Fruit fly (Drosophila melanogaster): Measurements from ENCODE around the gene CG13116.

The CG13116 gene

DNA sequence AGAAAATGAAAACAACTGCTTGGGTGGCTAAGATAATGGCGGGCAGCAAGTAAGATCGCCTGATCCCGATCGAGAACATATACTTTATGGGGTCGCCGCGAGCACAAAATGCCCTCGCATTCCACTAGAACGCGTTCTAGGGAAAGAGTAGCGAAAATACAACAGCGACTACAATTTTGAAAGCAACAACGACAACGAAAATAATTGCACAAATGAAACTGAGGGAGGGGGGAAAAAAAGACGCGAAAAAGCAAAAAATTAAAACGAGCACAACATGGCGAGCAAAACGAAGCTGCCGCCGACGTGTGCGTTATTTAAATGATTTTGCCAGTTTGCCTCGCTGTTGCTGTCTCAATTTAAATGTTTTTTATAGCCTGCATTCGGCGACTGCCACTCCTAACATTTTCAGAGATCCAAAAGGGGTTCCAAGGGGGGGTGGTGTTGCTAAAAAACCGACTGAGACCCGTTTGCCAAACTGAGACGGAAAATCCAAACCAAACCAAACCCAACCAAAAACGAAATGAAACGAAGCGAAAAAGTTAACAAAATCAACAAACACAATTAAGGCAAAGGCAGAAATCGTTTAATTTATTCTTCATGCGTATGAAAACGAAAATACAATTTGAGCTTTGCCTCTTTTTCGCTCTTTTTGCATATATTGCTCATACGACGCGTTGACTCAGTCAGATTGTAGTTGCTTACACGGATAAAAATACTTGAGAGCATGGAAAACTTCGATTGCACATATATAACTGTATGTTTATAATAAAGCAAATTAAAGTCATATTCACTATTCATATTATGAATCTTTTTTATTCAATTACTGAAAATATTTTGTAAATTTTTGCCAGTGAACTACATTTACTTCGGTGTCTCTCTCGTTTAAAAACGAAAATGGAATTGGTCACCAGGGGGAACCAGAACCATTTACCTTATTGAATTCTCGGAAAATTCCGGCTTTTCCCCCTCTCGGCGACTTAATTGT is 37.1 kb upstream of the CG13116 start (continued):
- no peak for TF ChIP-seq gsb-n (tag; optimal IDR thresholded peaks at IDR 0.05)
- TF ChIP-seq CG17912 (GFP tag; optimal IDR thresholded peaks at IDR 0.05) = no peak

DNA sequence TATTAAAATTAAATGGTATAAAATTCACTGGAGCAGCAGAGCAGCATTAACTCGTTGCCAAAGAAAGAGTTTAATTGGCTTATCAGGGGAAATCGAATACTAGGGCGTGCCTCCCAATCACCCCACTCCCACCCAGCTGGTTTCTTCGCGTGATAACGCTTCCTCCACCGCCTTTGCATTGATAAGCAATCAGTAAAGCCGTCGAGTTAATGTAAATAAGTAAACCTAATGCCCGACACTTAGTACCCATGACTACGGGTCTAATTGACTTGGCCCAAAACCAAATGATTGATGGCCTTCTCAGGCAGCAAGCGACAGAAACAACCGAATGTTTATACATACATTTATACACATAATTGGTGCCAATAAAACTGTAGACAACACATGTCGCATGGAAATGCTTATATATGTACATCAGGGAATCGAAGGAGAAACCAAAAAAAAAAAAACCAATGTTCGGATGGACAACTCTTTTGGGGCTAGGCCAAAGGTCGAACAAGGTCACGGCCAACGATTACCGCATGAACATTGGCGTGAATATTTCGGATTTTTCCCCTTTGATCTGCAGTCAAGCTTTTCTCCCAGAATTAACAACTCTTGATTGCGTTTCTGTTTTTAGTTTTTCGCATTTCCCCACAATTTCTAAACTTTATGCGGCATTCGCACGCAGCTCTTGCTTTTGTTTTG is 35.7 kb upstream of the CG13116 start:
- TF ChIP-seq amos (GFP tag; IDR thresholded peaks at IDR 0.05; ENCODE audit: partially characterized antibody) = no peak
- TF ChIP-seq Taf1 (GFP tag; IDR thresholded peaks at IDR 0.05) = no peak
- TF ChIP-seq tx (GFP tag; optimal IDR thresholded peaks at IDR 0.05) = no peak
- no peak for TF ChIP-seq sr (GFP tag; IDR thresholded peaks at IDR 0.05)
- no peak for TF ChIP-seq CG17912 (GFP tag; optimal IDR thresholded peaks at IDR 0.05)
- peak; percentile 21 for TF ChIP-seq Fer1 (GFP tag; optimal IDR thresholded peaks at IDR 0.05)
- TF ChIP-seq CG32767 (GFP tag; IDR thresholded peaks at IDR 0.05) = no peak
- peak; percentile 12 for TF ChIP-seq Asciz (GFP tag; optimal IDR thresholded peaks at IDR 0.05)
- TF ChIP-seq CG11560 (tag; IDR thresholded peaks at IDR 0.05) = no peak
- TF ChIP-seq CG34422 (GFP tag; IDR thresholded peaks at IDR 0.05) = no peak
- no peak for TF ChIP-seq zf30C (GFP tag; optimal IDR thresholded peaks at IDR 0.05)
- TF ChIP-seq Vsx1 (GFP tag; optimal IDR thresholded peaks at IDR 0.05) = peak; percentile 50
- peak; percentile 27 for TF ChIP-seq CG2678 (tag; optimal IDR thresholded peaks at IDR 0.05)
- TF ChIP-seq Awh (GFP tag; IDR thresholded peaks at IDR 0.05) = no peak
- no peak for TF ChIP-seq Nf-YB (GFP tag; optimal IDR thresholded peaks at IDR 0.05)
- no peak for TF ChIP-seq z (GFP tag; IDR thresholded peaks at IDR 0.05)
- TF ChIP-seq tna (GFP tag; IDR thresholded peaks at IDR 0.05; ENCODE audit: partially characterized antibody) = no peak
- TF ChIP-seq CG7839 (tag; optimal IDR thresholded peaks at IDR 0.05) = no peak
- no peak for TF ChIP-seq Mrtf (GFP tag; IDR thresholded peaks at IDR 0.05)
- TF ChIP-seq grn (GFP tag; optimal IDR thresholded peaks at IDR 0.05) = peak; percentile 80
- peak; percentile 23 for TF ChIP-seq CG34376 (GFP tag; optimal IDR thresholded peaks at IDR 0.05)
- peak; percentile 30 for TF ChIP-seq Hmr (GFP tag; optimal IDR thresholded peaks at IDR 0.05)
- no peak for TF ChIP-seq Dek (tag; optimal IDR thresholded peaks at IDR 0.05)
- no peak for TF ChIP-seq crol (GFP tag; IDR thresholded peaks at IDR 0.05)
- no peak for TF ChIP-seq CG9609 (GFP tag; optimal IDR thresholded peaks at IDR 0.05)
- no peak for TF ChIP-seq cwo (GFP tag; optimal IDR thresholded peaks at IDR 0.05)
- TF ChIP-seq unpg (GFP tag; optimal IDR thresholded peaks at IDR 0.05) = no peak
- no peak for TF ChIP-seq Atf-2 (GFP tag; optimal IDR thresholded peaks at IDR 0.05)
- TF ChIP-seq lab (GFP tag; optimal IDR thresholded peaks at IDR 0.05) = peak; percentile 86
- TF ChIP-seq CG7745 (tag; optimal IDR thresholded peaks at IDR 0.05) = no peak
- TF ChIP-seq Scr (GFP tag; IDR thresholded peaks at IDR 0.05; ENCODE audit: partially characterized antibody) = no peak
- no peak for TF ChIP-seq CG2712 (tag; optimal IDR thresholded peaks at IDR 0.05)
- no peak for TF ChIP-seq fd3F (GFP tag; optimal IDR thresholded peaks at IDR 0.05)
- TF ChIP-seq CG1603 (tag; optimal IDR thresholded peaks at IDR 0.05) = no peak
- TF ChIP-seq CG6654 (GFP tag; optimal IDR thresholded peaks at IDR 0.05) = no peak
- peak; percentile 14; the same call in 1 of the 2 replicates for TF ChIP-seq bbx (GFP tag; IDR thresholded peaks at IDR 0.05; ENCODE audit: partially characterized antibody)
- TF ChIP-seq peb (GFP tag; IDR thresholded peaks at IDR 0.05) = no peak
- TF ChIP-seq HLHmδ (GFP tag; optimal IDR thresholded peaks at IDR 0.05) = peak; percentile 2
- no peak for TF ChIP-seq prd (optimal IDR thresholded peaks at IDR 0.05)
- no peak for TF ChIP-seq prd (GFP tag; IDR thresholded peaks at IDR 0.05)
- no peak for TF ChIP-seq Rx (GFP tag; IDR thresholded peaks at IDR 0.05)
- no peak for TF ChIP-seq wek (GFP tag; optimal IDR thresholded peaks at IDR 0.05)
- no peak for TF ChIP-seq Abd-B (GFP tag; optimal IDR thresholded peaks at IDR 0.05)
- no peak for TF ChIP-seq ranshi (GFP tag; IDR thresholded peaks at IDR 0.05)
